Worm (Caenorhabditis elegans): ENCODE results near the gene col-141.

The col-141 gene

ce11 chrV:6835242-6835641 is 5.7 kb downstream of the col-141 start, which contains the start of the genes T15B7.14 and col-143:
T15B7.14 (minus strand) TSS chrV:6835342.
col-143 (plus strand) TSS chrV:6835635.
- TF ChIP-seq nhr-20 (tag; optimal IDR thresholded peaks at IDR 0.05), result no peak
- no peak for TF ChIP-seq ceh-82 (tag; optimal IDR thresholded peaks at IDR 0.05)
- no peak for TF ChIP-seq efl-1 (optimal IDR thresholded peaks at IDR 0.05)
- TF ChIP-seq efl-1 (GFP tag; optimal IDR thresholded peaks at IDR 0.05 in 1 of 2), result peak in 1 of 2 experiments; percentile 46
- TF ChIP-seq lin-14 (GFP tag; optimal IDR thresholded peaks at IDR 0.05), result no peak
- TF ChIP-seq C34B4.2 (tag; optimal IDR thresholded peaks at IDR 0.05), result no peak
- no peak for TF ChIP-seq fos-1 (tag; optimal IDR thresholded peaks at IDR 0.05)
- no peak for TF ChIP-seq C16A3.4 (tag; optimal IDR thresholded peaks at IDR 0.05)

DNA sequence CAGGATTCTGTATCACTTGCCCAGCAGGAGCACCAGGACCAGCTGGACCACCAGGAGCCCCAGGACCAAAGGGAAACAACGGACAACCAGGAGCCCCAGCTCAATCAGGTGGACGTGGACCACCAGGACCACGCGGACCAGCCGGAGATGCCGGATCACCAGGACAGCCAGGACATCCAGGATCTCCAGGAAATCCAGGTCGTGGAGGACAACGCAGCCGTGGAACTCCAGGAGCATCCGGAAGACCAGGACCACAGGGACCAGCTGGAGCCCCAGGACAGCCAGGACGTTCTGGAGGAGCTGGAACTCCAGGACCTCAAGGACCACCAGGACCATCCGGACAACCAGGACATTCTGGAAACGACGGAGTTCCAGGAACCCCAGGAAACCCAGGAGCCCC is 6.5 kb downstream of the col-141 start:
- TF ChIP-seq mab-9 (GFP tag; IDR thresholded peaks at IDR 0.05) (no peak), nhr-90 (tag; optimal IDR thresholded peaks at IDR 0.05; ENCODE audit: poor library complexity) (no peak), lin-13 (GFP tag; optimal IDR thresholded peaks at IDR 0.05) (no peak), dpl-1 (GFP tag; optimal IDR thresholded peaks at IDR 0.05) (no peak), tlp-1 (tag; optimal IDR thresholded peaks at IDR 0.05) (no peak), C34B4.2 (tag; optimal IDR thresholded peaks at IDR 0.05) (no peak), blmp-1 (tag; optimal IDR thresholded peaks at IDR 0.05) (no peak), unc-62 (GFP tag; optimal IDR thresholded peaks at IDR 0.05) (no peak), unc-86 (tag; optimal IDR thresholded peaks at IDR 0.05) (no peak), ama-1 (optimal IDR thresholded peaks at IDR 0.05) (no peak), grh-1 (GFP tag; IDR thresholded peaks at IDR 0.05) (no peak), elt-3 (tag; optimal IDR thresholded peaks at IDR 0.05) (no peak), snu-23 (GFP tag; optimal IDR thresholded peaks at IDR 0.05) (no peak), nhr-28 (tag; optimal IDR thresholded peaks at IDR 0.05) (no peak), nhr-12 (tag; optimal IDR thresholded peaks at IDR 0.05) (no peak), pag-3 (tag; optimal IDR thresholded peaks at IDR 0.05; ENCODE audit: borderline replicate concordance, insufficient read depth) (no peak), irx-1 (tag; optimal IDR thresholded peaks at IDR 0.05) (no peak), nhr-11 (tag; optimal IDR thresholded peaks at IDR 0.05) (no peak)

DNA sequence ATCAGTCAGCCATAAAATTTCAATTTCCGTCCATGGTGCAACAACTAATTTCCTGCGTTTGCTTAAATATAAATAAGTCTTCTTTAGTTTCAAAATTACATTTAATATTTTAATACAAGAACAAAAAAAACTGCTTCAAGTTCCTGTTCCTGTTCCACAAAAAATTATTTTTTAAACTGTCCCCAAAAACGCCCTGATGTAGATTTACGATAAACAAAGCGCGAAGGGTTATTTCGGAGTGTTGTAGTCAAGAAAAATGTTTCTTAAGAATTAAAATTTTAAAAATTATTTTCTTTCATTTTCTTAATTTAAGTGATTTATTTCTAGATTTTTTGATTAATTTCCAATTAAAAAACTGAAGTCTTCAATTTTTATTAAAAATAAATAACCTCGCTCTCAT is 9.1 kb downstream of the col-141 start, which contains the start of gene T15B7.15:
Gene T15B7.15, minus strand, starts transcription at position 67 of the 400 bp plus-strand sequence.
- TF ChIP-seq ceh-82 (tag; optimal IDR thresholded peaks at IDR 0.05) (peak in 2 of 3 experiments; percentile 11 to 33), lin-39 (tag; optimal IDR thresholded peaks at IDR 0.05) (peak; percentile 21), blmp-1 (tag; optimal IDR thresholded peaks at IDR 0.05) (peak; percentile 19), tbx-2 (tag; optimal IDR thresholded peaks at IDR 0.05) (peak; percentile 18), pqm-1 (tag; optimal IDR thresholded peaks at IDR 0.05) (no peak), dpl-1 (GFP tag; optimal IDR thresholded peaks at IDR 0.05) (peak; percentile 72 to 88 (median 82)), snu-23 (GFP tag; optimal IDR thresholded peaks at IDR 0.05) (peak; percentile 42), elt-3 (tag; optimal IDR thresholded peaks at IDR 0.05) (peak in 1 of 6 experiments; percentile 1), nhr-77 (tag; optimal IDR thresholded peaks at IDR 0.05) (no peak), mep-1 (tag; optimal IDR thresholded peaks at IDR 0.05) (peak; percentile 36), zip-4 (GFP tag; optimal IDR thresholded peaks at IDR 0.05) (no peak), lin-35 (GFP tag; optimal IDR thresholded peaks at IDR 0.05) (peak; percentile 67 to 87), skn-1 (tag; optimal IDR thresholded peaks at IDR 0.05) (peak; percentile 57), efl-1 (optimal IDR thresholded peaks at IDR 0.05) (peak; percentile 32 to 83), efl-1 (GFP tag; optimal IDR thresholded peaks at IDR 0.05 in 1 of 2) (peak; percentile 84 to 97), unc-130 (tag; optimal IDR thresholded peaks at IDR 0.05) (no peak), lin-14 (GFP tag; optimal IDR thresholded peaks at IDR 0.05) (peak; percentile 50), nhr-71 (tag; optimal IDR thresholded peaks at IDR 0.05) (peak; percentile 50), irx-1 (tag; optimal IDR thresholded peaks at IDR 0.05) (peak; percentile 20), lin-15B (tag; optimal IDR thresholded peaks at IDR 0.05) (peak; percentile 51), nhr-47 (tag; optimal IDR thresholded peaks at IDR 0.05) (peak; percentile 53), xbp-1 (tag; optimal IDR thresholded peaks at IDR 0.05) (peak; percentile 20), nhr-20 (tag; optimal IDR thresholded peaks at IDR 0.05) (peak; percentile 21), dsc-1 (tag; optimal IDR thresholded peaks at IDR 0.05) (peak; percentile 21), rnt-1 (tag; optimal IDR thresholded peaks at IDR 0.05) (peak; percentile 30), unc-86 (tag; optimal IDR thresholded peaks at IDR 0.05) (no peak), swsn-7 (tag; optimal IDR thresholded peaks at IDR 0.05) (peak; percentile 36), C16A3.4 (tag; optimal IDR thresholded peaks at IDR 0.05) (peak; percentile 31), unc-30 (tag; optimal IDR thresholded peaks at IDR 0.05) (no peak), zag-1 (tag; optimal IDR thresholded peaks at IDR 0.05) (no peak), ceh-8 (GFP tag; optimal IDR thresholded peaks at IDR 0.05) (no peak), elt-2 (tag; optimal IDR thresholded peaks at IDR 0.05) (no peak), nhr-19 (GFP tag; conservative IDR thresholded peaks at IDR 0.05) (peak; percentile 44), nhr-85 (tag) (peak; percentile 53), lsy-2 (tag; optimal IDR thresholded peaks at IDR 0.05) (peak; percentile 25 to 71)

Measured in whole organism, L1 larva.